Fruit fly (Drosophila melanogaster): ENCODE data around the gene CG8478.

The CG8478 gene

dm6 chr3R:9767620-9768592 is 4.5 kb downstream of the CG8478 start, which contains the start of gene Naa80 (continued):
- TF ChIP-seq MBD-R2 (GFP tag; IDR thresholded peaks at IDR 0.05): peak; percentile 96
- TF ChIP-seq CG2678 (tag; optimal IDR thresholded peaks at IDR 0.05): no peak
- no peak; the same call in 1 of the 2 replicates for TF ChIP-seq CG31441 (GFP tag; IDR thresholded peaks at IDR 0.05)
- no peak for TF ChIP-seq fd96Cb (tag; optimal IDR thresholded peaks at IDR 0.05)
- TF ChIP-seq CG12299 (tag; optimal IDR thresholded peaks at IDR 0.05): peak; percentile 31
- no peak for TF ChIP-seq GATAe (GFP tag; conservative IDR thresholded peaks at IDR 0.05)
- TF ChIP-seq CG8924 (tag; optimal IDR thresholded peaks at IDR 0.05): peak; percentile 60
- TF ChIP-seq CG12391 (tag; optimal IDR thresholded peaks at IDR 0.05): peak; percentile 38
- TF ChIP-seq grau (tag; optimal IDR thresholded peaks at IDR 0.05): peak; percentile 53
- peak; percentile 77 for TF ChIP-seq dpn (GFP tag; optimal IDR thresholded peaks at IDR 0.05)
- no peak for TF ChIP-seq cad (GFP tag; optimal IDR thresholded peaks at IDR 0.05)
- TF ChIP-seq CG2875 (GFP tag; optimal IDR thresholded peaks at IDR 0.05): no peak
- TF ChIP-seq crp (GFP tag; optimal IDR thresholded peaks at IDR 0.05): peak in 1 of 2 experiments; percentile 45
- peak; percentile 29; the same call in 1 of the 2 replicates for TF ChIP-seq Atf6 (GFP tag; IDR thresholded peaks at IDR 0.05)
- TF ChIP-seq CG17361 (GFP tag; IDR thresholded peaks at IDR 0.05): 0 out of 3 replicates have a peak, but pooled peaks have one; percentile 10
- peak; percentile 76 for TF ChIP-seq Sin3A (optimal IDR thresholded peaks at IDR 0.05)

- TF ChIP-seq Hmx (GFP tag; optimal IDR thresholded peaks at IDR 0.05): no peak
- no peak for TF ChIP-seq CG12155 (GFP tag; optimal IDR thresholded peaks at IDR 0.05)
- no peak for TF ChIP-seq Sox102F (GFP tag; optimal IDR thresholded peaks at IDR 0.05)
- TF ChIP-seq ranshi (GFP tag; IDR thresholded peaks at IDR 0.05): no peak
- no peak for TF ChIP-seq chn (GFP tag; optimal IDR thresholded peaks at IDR 0.05)
- no peak for TF ChIP-seq CG3838 (GFP tag; optimal IDR thresholded peaks at IDR 0.05)
- peak; percentile 77 for TF ChIP-seq Med (GFP tag)
- no peak for TF ChIP-seq D19B (GFP tag; optimal IDR thresholded peaks at IDR 0.05)
- 0 out of 2 replicates have a peak, but pooled peaks have one; percentile 27 for TF ChIP-seq Dref (GFP tag; IDR thresholded peaks at IDR 0.05)
- 0 out of 3 replicates have a peak, but pooled peaks have one; percentile 7 for TF ChIP-seq ci (GFP tag; IDR thresholded peaks at IDR 0.05)
- TF ChIP-seq nom (GFP tag; optimal IDR thresholded peaks at IDR 0.05): no peak
- no peak for TF ChIP-seq CG17359 (tag; optimal IDR thresholded peaks at IDR 0.05)
- no peak for TF ChIP-seq ATbp (GFP tag; optimal IDR thresholded peaks at IDR 0.05)
- 0 out of 2 replicates have a peak, but pooled peaks have one; percentile 26 for TF ChIP-seq gsb (GFP tag; IDR thresholded peaks at IDR 0.05)
- no peak for TF ChIP-seq ara (GFP tag; IDR thresholded peaks at IDR 0.05)
- no peak for TF ChIP-seq CG15696 (tag; optimal IDR thresholded peaks at IDR 0.05)
These were observed 5.4 kb downstream of the CG8478 start, which contains the start of gene MED6 for dm6 chr3R:9768884-9769283. TSS of gene MED6 (minus strand) at chr3R:9768984.

- TF ChIP-seq nau (GFP tag; optimal IDR thresholded peaks at IDR 0.05) (peak; percentile 30), CG12236 (GFP tag; optimal IDR thresholded peaks at IDR 0.05) (no peak), sd (tag; optimal IDR thresholded peaks at IDR 0.05) (peak; percentile 98), rib (GFP tag; IDR thresholded peaks at IDR 0.05) (0 out of 2 replicates have a peak, but pooled peaks have one; percentile 33), CG13624 (GFP tag; optimal IDR thresholded peaks at IDR 0.05) (peak; percentile 30), CG32532 (GFP tag; IDR thresholded peaks at IDR 0.05) (0 out of 2 replicates have a peak, but pooled peaks have one; percentile 24), CG17361 (GFP tag; IDR thresholded peaks at IDR 0.05) (no peak), CG17802 (tag; optimal IDR thresholded peaks at IDR 0.05) (no peak), CG32772 (GFP tag; IDR thresholded peaks at IDR 0.05) (no peak), ftz-f1 (GFP tag; optimal IDR thresholded peaks at IDR 0.05) (peak; percentile 37), Trl (optimal IDR thresholded peaks at IDR 0.05) (peak in 1 of 2 experiments; percentile 56), Trl (GFP tag; optimal IDR thresholded peaks at IDR 0.05) (no peak), h (optimal IDR thresholded peaks at IDR 0.05) (no peak), CG12769 (tag; optimal IDR thresholded peaks at IDR 0.05) (peak; percentile 80), CG10543 (GFP tag; optimal IDR thresholded peaks at IDR 0.05) (peak; percentile 72), lab (GFP tag; optimal IDR thresholded peaks at IDR 0.05) (peak; percentile 7), Rfx (GFP tag; IDR thresholded peaks at IDR 0.05) (peak; percentile 27; the same call in 1 of the 2 replicates)
These were observed 6.7 kb downstream of the CG8478 start for dm6 chr3R:9770127-9770526.

Measured in whole organism, embryonic.